Fruit fly (Drosophila melanogaster): Measurements from ENCODE around the gene CG42680.

- TF ChIP-seq psq (optimal IDR thresholded peaks at IDR 0.05), result no peak
- TF ChIP-seq Sin3A (optimal IDR thresholded peaks at IDR 0.05), result no peak
- TF ChIP-seq h (optimal IDR thresholded peaks at IDR 0.05), result no peak
- no peak for TF ChIP-seq ttk (optimal IDR thresholded peaks at IDR 0.05)
- no peak for TF ChIP-seq Myc (optimal IDR thresholded peaks at IDR 0.05)
- TF ChIP-seq insv (optimal IDR thresholded peaks at IDR 0.05), result no peak
Measured at dm6 chr2L:14614444-14614843, 26.4 kb upstream of the CG42680 start.

Data from Kc167 (cell line).